Worm (Caenorhabditis elegans) whole organism, late embryonic: ENCODE measurements around the gene inx-8.

Source experiments
- nhr-11 ChIP-seq: fragments of 150-350 bp; optimal IDR thresholded peaks from 2 replicates; lab custom pipeline; 2014; ENCODE audit warnings: missing biosample characterization, missing genetic modification characterization
- rnt-1 ChIP-seq: sonication (generic microtip); optimal IDR thresholded peaks from 2 replicates; lab custom pipeline; 2016; ENCODE audit warnings: missing genetic modification characterization, missing compliant biosample characterization
- unc-86 ChIP-seq: sonication (generic microtip); optimal IDR thresholded peaks from 2 replicates; lab custom pipeline; 2016; ENCODE audit warnings: missing genetic modification characterization, missing compliant biosample characterization

ce11 chrIV:11700100-11700499, 26.5 kb downstream of the inx-8 start:
- TF ChIP-seq rnt-1 (tag; lab: Kevin White, UChicago) (no peak), nhr-11 (no peak), unc-86 (tag; lab: Kevin White, UChicago) (no peak)
